Fruit fly (Drosophila melanogaster) whole organism, embryonic: ENCODE results near the gene SIFaR.

Experiments used
- Abd-B ChIP-seq: fragments of 200-800 bp; sonication (Bioruptor generic); optimal IDR thresholded peaks from 2 replicates; lab custom pipeline; 2018; ENCODE audit warnings: missing biosample characterization, mild to moderate bottlenecking, missing genetic modification characterization, moderate library complexity
- CG10321 ChIP-seq: fragments of 200-800 bp; sonication (Bioruptor generic); IDR thresholded peaks from 2 replicates; pipeline ENCODE4 v1.3.6; 2022; ENCODE audit warnings: missing biosample characterization, missing genetic modification characterization
- CG11093 ChIP-seq: fragments of 200-800 bp; sonication (Bioruptor generic); IDR thresholded peaks from 3 replicates; pipeline ENCODE4 v1.3.6; 2022; ENCODE audit warnings: missing biosample characterization, missing genetic modification characterization
- CG12155 ChIP-seq: fragments of 200-800 bp; sonication (Bioruptor generic); optimal IDR thresholded peaks from 3 replicates; lab custom pipeline; 2016; ENCODE audit warnings: missing biosample characterization, missing genetic modification characterization
- CG13424 ChIP-seq: fragments of 200-800 bp; sonication (Bioruptor generic); optimal IDR thresholded peaks from 2 replicates; lab custom pipeline; 2019; ENCODE audit warnings: missing biosample characterization, mild to moderate bottlenecking, missing genetic modification characterization, moderate library complexity
- CG13624 ChIP-seq: fragments of 200-800 bp; sonication (Bioruptor generic); optimal IDR thresholded peaks from 2 replicates; lab custom pipeline; 2016; ENCODE audit warnings: missing biosample characterization, missing genetic modification characterization
- CG13775 ChIP-seq: fragments of 200-800 bp; sonication (Bioruptor generic); optimal IDR thresholded peaks from 3 replicates; lab custom pipeline; 2017; ENCODE audit warnings: missing biosample characterization, mild to moderate bottlenecking, missing genetic modification characterization
- CG16815 ChIP-seq: fragments of 200-800 bp; sonication (Bioruptor generic); optimal IDR thresholded peaks from 3 replicates; lab custom pipeline; 2017; ENCODE audit warnings: missing biosample characterization, mild to moderate bottlenecking, missing genetic modification characterization
- CG17186 ChIP-seq: fragments of 200-800 bp; sonication (Bioruptor generic); optimal IDR thresholded peaks from 3 replicates; lab custom pipeline; 2017; ENCODE audit warnings: missing biosample characterization, missing genetic modification reagents, missing genetic modification characterization
- CG18262 ChIP-seq: fragments of 200-800 bp; optimal IDR thresholded peaks from 3 replicates; lab custom pipeline; 2019; ENCODE audit warnings: missing biosample characterization, mild to moderate bottlenecking, missing genetic modification characterization, moderate library complexity
- CG18599 ChIP-seq: fragments of 200-800 bp; sonication (Bioruptor generic); optimal IDR thresholded peaks from 3 replicates; lab custom pipeline; 2017; ENCODE audit warnings: missing biosample characterization, missing genetic modification characterization, mild to moderate bottlenecking, moderate library complexity, missing genetic modification reagents
- CG30020 ChIP-seq: fragments of 200-800 bp; optimal IDR thresholded peaks from 2 replicates; lab custom pipeline; 2019; ENCODE audit warnings: missing biosample characterization, mild to moderate bottlenecking, missing genetic modification characterization, moderate library complexity
- CG31388 ChIP-seq: fragments of 200-800 bp; sonication (Bioruptor generic); optimal IDR thresholded peaks from 2 replicates; lab custom pipeline; 2016; ENCODE audit warnings: missing biosample characterization, missing genetic modification characterization
- CG4707 ChIP-seq: fragments of 200-800 bp; sonication (Bioruptor generic); optimal IDR thresholded peaks from 2 replicates; lab custom pipeline; 2018; ENCODE audit warnings: missing biosample characterization, mild to moderate bottlenecking, missing genetic modification characterization, moderate library complexity
- CG6791 ChIP-seq: fragments of 200-800 bp; sonication (Bioruptor generic); IDR thresholded peaks from 3 replicates; pipeline ENCODE4 v1.3.6; 2022; ENCODE audit warnings: missing biosample characterization, missing genetic modification characterization; ENCODE audit not compliant: partially characterized antibody
- CG7357 ChIP-seq: fragments of 200-800 bp; sonication (Bioruptor generic); IDR thresholded peaks from 3 replicates; pipeline ENCODE4 v1.3.6; 2022; ENCODE audit warnings: missing biosample characterization, missing genetic modification characterization
- CG7556 ChIP-seq: fragments of 200-800 bp; sonication (Bioruptor generic); optimal IDR thresholded peaks from 2 replicates; lab custom pipeline; 2017; ENCODE audit warnings: missing biosample characterization, mild to moderate bottlenecking, missing genetic modification characterization
- CG8359 ChIP-seq: fragments of 200-800 bp; sonication (Bioruptor generic); optimal IDR thresholded peaks from 2 replicates; lab custom pipeline; 2017; ENCODE audit warnings: missing biosample characterization, mild to moderate bottlenecking, missing genetic modification characterization, borderline replicate concordance
- CG9215 ChIP-seq: fragments of 200-800 bp; sonication (Bioruptor generic); IDR thresholded peaks from 2 replicates; pipeline ENCODE4 v1.3.6; 2022; ENCODE audit warnings: missing biosample characterization, missing genetic modification characterization
- CG9437 ChIP-seq: fragments of 200-800 bp; sonication (Bioruptor generic); optimal IDR thresholded peaks from 2 replicates; lab custom pipeline; 2018; ENCODE audit warnings: missing biosample characterization, mild to moderate bottlenecking, missing genetic modification characterization
- Doc2 ChIP-seq: fragments of 200-800 bp; sonication (Bioruptor generic); IDR thresholded peaks from 2 replicates; pipeline ENCODE4 v1.3.6; 2022; ENCODE audit warnings: missing biosample characterization, missing genetic modification characterization
- Ets65A ChIP-seq: fragments of 200-800 bp; sonication (Bioruptor generic); peaks from one replicate; lab custom pipeline; 2016; ENCODE audit warnings: missing biosample characterization, missing genetic modification characterization
- Gsc ChIP-seq: fragments of 200-800 bp; sonication (Bioruptor generic); IDR thresholded peaks from 2 replicates; pipeline ENCODE4 v1.3.6; 2022; ENCODE audit warnings: missing biosample characterization, missing genetic modification characterization
- Hmr ChIP-seq: fragments of 200-800 bp; sonication (Bioruptor generic); optimal IDR thresholded peaks from 3 replicates; lab custom pipeline; 2017; ENCODE audit warnings: mild to moderate bottlenecking, missing biosample characterization, missing genetic modification reagents, missing genetic modification characterization
- Jarid2 ChIP-seq: fragments of 200-800 bp; sonication (Bioruptor generic); optimal IDR thresholded peaks from 3 replicates; lab custom pipeline; 2017; ENCODE audit warnings: mild to moderate bottlenecking, missing biosample characterization, missing genetic modification reagents, missing genetic modification characterization
- Max ChIP-seq: fragments of 200-800 bp; sonication (Bioruptor generic); optimal IDR thresholded peaks from 2 replicates; lab custom pipeline; 2016; ENCODE audit warnings: missing biosample characterization, mild to moderate bottlenecking, missing genetic modification characterization
- Mrtf ChIP-seq: fragments of 200-800 bp; sonication (Bioruptor generic); IDR thresholded peaks from 3 replicates; pipeline ENCODE4 v1.3.6; 2022; ENCODE audit warnings: missing biosample characterization, missing genetic modification characterization
- Scr ChIP-seq: fragments of 200-800 bp; sonication (Bioruptor generic); IDR thresholded peaks from 2 replicates; pipeline ENCODE4 v1.3.6; 2022; ENCODE audit warnings: missing biosample characterization, missing genetic modification characterization; ENCODE audit not compliant: partially characterized antibody
- Ssrp ChIP-seq: fragments of 200-800 bp; sonication (Bioruptor generic); optimal IDR thresholded peaks from 2 replicates; lab custom pipeline; 2018; ENCODE audit warnings: missing biosample characterization, mild to moderate bottlenecking, missing genetic modification characterization, moderate library complexity
- abd-A ChIP-seq: fragments of 200-800 bp; sonication (Bioruptor generic); optimal IDR thresholded peaks from 3 replicates; lab custom pipeline; 2019; ENCODE audit warnings: missing biosample characterization, mild to moderate bottlenecking, missing genetic modification characterization, moderate library complexity
- amos ChIP-seq: fragments of 200-800 bp; sonication (Bioruptor generic); IDR thresholded peaks from 2 replicates; pipeline ENCODE4 v1.3.6; 2022; ENCODE audit warnings: missing biosample characterization, missing genetic modification characterization; ENCODE audit not compliant: partially characterized antibody
- aop ChIP-seq: fragments of 200-800 bp; sonication (Bioruptor generic); IDR thresholded peaks from 2 replicates; pipeline ENCODE4 v1.3.6; 2022; ENCODE audit warnings: missing biosample characterization, missing genetic modification characterization
- ap ChIP-seq: fragments of 200-800 bp; sonication (Bioruptor generic); IDR thresholded peaks from 2 replicates; pipeline ENCODE4 v1.3.6; 2022; ENCODE audit warnings: missing biosample characterization, missing genetic modification characterization
- cg ChIP-seq: fragments of 200-800 bp; sonication (Bioruptor generic); optimal IDR thresholded peaks from 3 replicates; lab custom pipeline; 2019; ENCODE audit warnings: missing biosample characterization, mild to moderate bottlenecking, missing genetic modification characterization, moderate library complexity
- da ChIP-seq: fragments of 200-800 bp; sonication (Bioruptor generic); optimal IDR thresholded peaks from 2 replicates; lab custom pipeline; 2016; ENCODE audit warnings: missing biosample characterization, missing genetic modification characterization
- gsb ChIP-seq: fragments of 200-800 bp; sonication (Bioruptor generic); IDR thresholded peaks from 2 replicates; pipeline ENCODE4 v1.3.6; 2022; ENCODE audit warnings: missing biosample characterization, missing genetic modification characterization
- hbn ChIP-seq: fragments of 200-800 bp; sonication (Bioruptor generic); IDR thresholded peaks from 2 replicates; pipeline ENCODE4 v1.3.6; 2022; ENCODE audit warnings: missing biosample characterization, missing genetic modification characterization; ENCODE audit not compliant: partially characterized antibody
- insv ChIP-seq, 2 experiments: fragments of 200-800 bp; sonication (Bioruptor generic); optimal IDR thresholded peaks; 3 replicates each; lab custom pipeline; 2016 to 2018; ENCODE audit warnings: missing biosample characterization in 2 of 2, missing genetic modification characterization in 2 of 2
- jing ChIP-seq: fragments of 200-800 bp; sonication (Bioruptor generic); optimal IDR thresholded peaks from 2 replicates; lab custom pipeline; 2018; ENCODE audit warnings: missing biosample characterization, mild to moderate bottlenecking, missing genetic modification characterization
- lab ChIP-seq: fragments of 200-800 bp; sonication (Bioruptor generic); optimal IDR thresholded peaks from 3 replicates; lab custom pipeline; 2017; ENCODE audit warnings: missing biosample characterization, missing genetic modification characterization, mild to moderate bottlenecking, moderate library complexity, missing genetic modification reagents
- nerfin-1 ChIP-seq: fragments of 200-800 bp; sonication (Bioruptor generic); optimal IDR thresholded peaks from 3 replicates; lab custom pipeline; 2019; ENCODE audit warnings: missing biosample characterization, mild to moderate bottlenecking, missing genetic modification characterization, moderate library complexity
- otp ChIP-seq: fragments of 200-800 bp; sonication (Bioruptor generic); IDR thresholded peaks from 3 replicates; pipeline ENCODE4, ENCODE4 v1.3.6; 2022; ENCODE audit warnings: missing biosample characterization, missing genetic modification characterization
- repo ChIP-seq: fragments of 200-800 bp; sonication (Bioruptor generic); optimal IDR thresholded peaks from 2 replicates; lab custom pipeline; 2016; ENCODE audit warnings: missing biosample characterization, missing genetic modification characterization
- salm ChIP-seq: fragments of 200-800 bp; sonication (Bioruptor generic); optimal IDR thresholded peaks from 2 replicates; lab custom pipeline; 2018; ENCODE audit warnings: missing biosample characterization, mild to moderate bottlenecking, missing genetic modification characterization
- schlank ChIP-seq: fragments of 200-800 bp; sonication (Bioruptor generic); optimal IDR thresholded peaks from 2 replicates; lab custom pipeline; 2018; ENCODE audit warnings: missing biosample characterization, mild to moderate bottlenecking, missing genetic modification characterization
- seq ChIP-seq: fragments of 200-800 bp; sonication (Bioruptor generic); IDR thresholded peaks from 2 replicates; pipeline ENCODE4 v1.3.6; 2022; ENCODE audit warnings: missing biosample characterization, missing genetic modification characterization
- slbo ChIP-seq: fragments of 200-800 bp; sonication (Bioruptor generic); IDR thresholded peaks from 2 replicates; pipeline ENCODE4 v1.3.6; 2022; ENCODE audit warnings: missing biosample characterization, missing genetic modification characterization
- tio ChIP-seq: fragments of 200-800 bp; sonication (Bioruptor generic); optimal IDR thresholded peaks from 2 replicates; lab custom pipeline; 2017; ENCODE audit warnings: missing biosample characterization, missing genetic modification characterization, inconsistent platforms
- ttk ChIP-seq: fragments of 200-800 bp; sonication (Bioruptor generic); IDR thresholded peaks from 2 replicates; pipeline ENCODE4 v2.1.2; 2022; ENCODE audit warnings: missing biosample characterization, missing genetic modification characterization
- tx ChIP-seq: fragments of 200-800 bp; sonication (Bioruptor generic); optimal IDR thresholded peaks from 2 replicates; lab custom pipeline; 2016; ENCODE audit warnings: missing biosample characterization, missing genetic modification characterization

SIFaR gene

DNA sequence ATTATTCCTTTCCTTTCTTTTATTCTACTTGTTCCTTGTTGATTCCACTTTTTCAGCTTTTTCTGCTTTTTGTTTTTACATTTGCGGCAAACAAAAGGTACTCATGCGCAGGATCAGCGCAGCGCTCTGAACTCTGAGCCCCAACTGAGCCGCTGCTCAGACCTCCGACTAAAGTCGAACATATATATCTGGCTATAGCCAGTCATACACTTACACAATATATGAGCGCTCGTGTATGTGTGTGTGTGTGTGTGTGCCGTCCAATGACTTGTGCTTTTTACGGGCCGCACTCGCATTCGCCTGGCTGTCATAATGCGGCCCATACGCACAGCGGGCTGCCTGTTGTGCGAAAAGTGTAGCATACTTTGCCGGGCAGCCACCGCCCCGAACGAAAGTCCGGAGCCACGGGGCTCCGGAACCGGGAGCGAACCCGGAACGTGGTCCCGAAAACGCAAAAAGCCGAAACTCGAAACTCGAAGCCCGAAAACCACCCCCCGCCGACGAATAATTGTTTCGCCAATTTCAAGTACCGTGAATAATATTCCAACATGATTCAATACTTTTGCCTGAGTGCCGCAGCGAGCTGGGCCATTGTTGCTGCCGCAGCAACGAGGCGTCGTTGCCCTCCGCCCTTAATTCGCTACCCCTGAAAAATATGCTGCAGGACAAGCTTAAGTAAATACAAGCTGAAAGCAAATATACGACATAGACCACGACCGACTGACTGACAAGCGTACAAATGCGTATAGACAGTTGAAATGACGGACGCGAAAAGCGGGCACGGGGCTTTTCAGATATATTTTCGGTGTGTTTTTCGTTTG, 45.9 kb upstream of the SIFaR start (continued):
- TF ChIP-seq Max (GFP tag; lab: Kevin White, UChicago) (no peak), CG31388 (GFP tag; lab: Kevin White, UChicago) (no peak), CG17186 (GFP tag; lab: Kevin White, UChicago) (no peak), schlank (tag; lab: Kevin White, UChicago) (no peak), Mrtf (GFP tag; lab: Robert Waterston, UW) (no peak), otp (no peak), Hmr (GFP tag; lab: Kevin White, UChicago) (no peak), CG9215 (GFP tag; lab: Robert Waterston, UW) (no peak), slbo (GFP tag; lab: Robert Waterston, UW) (no peak), CG13624 (GFP tag; lab: Kevin White, UChicago) (no peak), CG8359 (no peak), ap (GFP tag; lab: Robert Waterston, UW) (no peak), insv (GFP tag; optimal IDR thresholded peaks at IDR 0.05; lab: Kevin White, UChicago) (no peak), hbn (no peak), CG12155 (no peak), ttk (GFP tag; lab: Robert Waterston, UW) (no peak), da (GFP tag; lab: Kevin White, UChicago) (no peak), CG4707 (no peak), nerfin-1 (tag; lab: Kevin White, UChicago) (no peak), Scr (GFP tag; lab: Robert Waterston, UW) (no peak), Jarid2 (no peak), Abd-B (GFP tag; lab: Kevin White, UChicago) (no peak), salm (tag; lab: Kevin White, UChicago) (no peak), CG6791 (GFP tag; lab: Robert Waterston, UW) (0 out of 3 replicates have a peak, but pooled peaks have one; percentile 7), lab (GFP tag; lab: Kevin White, UChicago) (no peak), seq (GFP tag; lab: Robert Waterston, UW) (peak; percentile 57), repo (GFP tag; lab: Kevin White, UChicago) (no peak), CG7556 (GFP tag; lab: Kevin White, UChicago) (no peak), Ets65A (GFP tag; lab: Kevin White, UChicago) (peak; percentile 54)

DNA sequence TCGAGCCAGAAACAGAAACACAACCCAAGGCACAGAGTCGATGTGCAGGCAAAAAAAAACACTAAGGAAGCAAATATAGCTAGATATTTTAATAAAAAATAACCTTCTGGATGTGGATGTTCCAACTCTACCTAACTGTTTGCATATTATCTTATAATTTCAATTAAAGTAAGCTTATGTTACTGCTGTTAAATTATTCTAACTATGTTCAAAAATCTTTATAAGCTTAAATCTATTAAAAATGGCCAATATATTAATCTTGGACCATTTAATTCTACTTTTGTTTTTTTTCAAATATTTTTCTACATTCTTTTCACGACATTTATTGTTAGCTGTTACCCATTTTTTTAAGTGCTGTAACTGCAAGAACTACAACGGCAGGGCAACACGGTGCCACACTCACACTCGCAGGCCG, 45.2 kb upstream of the SIFaR start:
- no peak for TF ChIP-seq repo (GFP tag; lab: Kevin White, UChicago)
- no peak for TF ChIP-seq cg (GFP tag; lab: Kevin White, UChicago)
- peak; percentile 77 for TF ChIP-seq Ssrp (tag; lab: Kevin White, UChicago)
- TF ChIP-seq jing (GFP tag; lab: Kevin White, UChicago), result no peak
- peak; percentile 61 for TF ChIP-seq CG9437
- no peak for TF ChIP-seq aop (GFP tag; lab: Robert Waterston, UW)
- no peak for TF ChIP-seq seq (GFP tag; lab: Robert Waterston, UW)
- TF ChIP-seq CG13424 (tag; lab: Kevin White, UChicago), result peak; percentile 65
- TF ChIP-seq amos (GFP tag; lab: Robert Waterston, UW), result no peak
- TF ChIP-seq CG16815 (GFP tag; lab: Kevin White, UChicago), result peak; percentile 36
- no peak for TF ChIP-seq Gsc (GFP tag; lab: Robert Waterston, UW)
- TF ChIP-seq CG11093 (GFP tag; lab: Robert Waterston, UW), result no peak
- peak; percentile 66 for TF ChIP-seq CG18262 (tag; lab: Kevin White, UChicago)
- TF ChIP-seq CG7357 (GFP tag; lab: Robert Waterston, UW), result no peak
- peak; percentile 60 for TF ChIP-seq CG13775
- TF ChIP-seq tio (GFP tag; lab: Kevin White, UChicago), result peak; percentile 56
- TF ChIP-seq CG10321, result no peak
- TF ChIP-seq CG18599 (GFP tag; lab: Kevin White, UChicago), result peak; percentile 65
- TF ChIP-seq CG30020 (tag; lab: Kevin White, UChicago), result no peak
- no peak for TF ChIP-seq Doc2 (GFP tag; lab: Robert Waterston, UW)
- no peak for TF ChIP-seq abd-A (tag; lab: Kevin White, UChicago)
- no peak for TF ChIP-seq gsb (GFP tag; lab: Robert Waterston, UW)
- TF ChIP-seq tx (GFP tag; lab: Kevin White, UChicago), result no peak
